Worm (Caenorhabditis elegans): Measurements from ENCODE around the gene hsp-25.

hsp-25 gene

DNA sequence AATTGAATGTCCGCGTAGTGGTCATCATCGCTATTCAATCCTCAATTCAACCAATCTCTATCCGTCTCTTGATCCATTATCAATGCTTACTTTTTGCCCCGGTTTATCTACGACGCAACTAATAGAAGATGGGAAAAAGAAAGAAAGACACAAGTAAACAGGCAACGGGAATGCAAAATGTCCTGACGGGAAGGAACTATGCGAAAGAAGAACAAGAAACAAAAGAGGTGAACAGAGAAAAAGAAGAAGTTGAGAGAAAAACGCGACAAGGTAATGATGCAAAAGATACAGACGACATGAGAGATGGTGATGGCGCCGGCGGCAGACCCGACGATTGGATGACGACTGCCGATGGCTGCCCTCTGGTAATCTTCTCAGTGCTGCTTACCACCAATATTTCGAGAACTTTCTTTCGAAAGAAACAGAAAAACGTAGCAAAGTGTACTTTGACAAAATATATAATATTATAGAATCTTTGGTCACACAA lies 2.6 kb upstream of the hsp-25 start (continued):
- peak; percentile 15 for TF ChIP-seq pag-3 (tag; optimal IDR thresholded peaks at IDR 0.05; ENCODE audit: borderline replicate concordance, insufficient read depth)
- peak; percentile 13 to 37 for TF ChIP-seq efl-1 (optimal IDR thresholded peaks at IDR 0.05)
- peak; percentile 24 to 94 for TF ChIP-seq efl-1 (GFP tag; optimal IDR thresholded peaks at IDR 0.05 in 1 of 2)
- TF ChIP-seq fkh-8 (tag; optimal IDR thresholded peaks at IDR 0.05), result no peak
- peak; percentile 31 for TF ChIP-seq lin-13 (GFP tag; optimal IDR thresholded peaks at IDR 0.05)
- no peak for TF ChIP-seq efl-3 (GFP tag; optimal IDR thresholded peaks at IDR 0.05)
- TF ChIP-seq elt-2 (tag; optimal IDR thresholded peaks at IDR 0.05), result peak; percentile 78
- TF ChIP-seq pax-3 (tag; optimal IDR thresholded peaks at IDR 0.05), result no peak
- peak; percentile 77 for TF ChIP-seq xbp-1 (tag; optimal IDR thresholded peaks at IDR 0.05)
- peak; percentile 25 for TF ChIP-seq irx-1 (tag; optimal IDR thresholded peaks at IDR 0.05)
- TF ChIP-seq isw-1 (GFP tag; IDR thresholded peaks at IDR 0.05), result no peak
- TF ChIP-seq skn-1 (tag; optimal IDR thresholded peaks at IDR 0.05), result peak; percentile 41
- TF ChIP-seq egl-27 (tag; optimal IDR thresholded peaks at IDR 0.05), result peak; percentile 9 to 16
- TF ChIP-seq lin-14 (GFP tag; optimal IDR thresholded peaks at IDR 0.05), result peak; percentile 94
- TF ChIP-seq egl-13 (tag; optimal IDR thresholded peaks at IDR 0.05), result peak; percentile 12
- peak; percentile 75 for TF ChIP-seq rnt-1 (tag; optimal IDR thresholded peaks at IDR 0.05)
- TF ChIP-seq dpl-1 (GFP tag; optimal IDR thresholded peaks at IDR 0.05), result peak in 1 of 3 experiments; percentile 43
- peak; percentile 60 to 85 for TF ChIP-seq lsy-2 (tag; optimal IDR thresholded peaks at IDR 0.05)
- TF ChIP-seq mef-2 (tag; optimal IDR thresholded peaks at IDR 0.05), result no peak
- TF ChIP-seq swsn-7 (tag; optimal IDR thresholded peaks at IDR 0.05), result peak; percentile 69

DNA sequence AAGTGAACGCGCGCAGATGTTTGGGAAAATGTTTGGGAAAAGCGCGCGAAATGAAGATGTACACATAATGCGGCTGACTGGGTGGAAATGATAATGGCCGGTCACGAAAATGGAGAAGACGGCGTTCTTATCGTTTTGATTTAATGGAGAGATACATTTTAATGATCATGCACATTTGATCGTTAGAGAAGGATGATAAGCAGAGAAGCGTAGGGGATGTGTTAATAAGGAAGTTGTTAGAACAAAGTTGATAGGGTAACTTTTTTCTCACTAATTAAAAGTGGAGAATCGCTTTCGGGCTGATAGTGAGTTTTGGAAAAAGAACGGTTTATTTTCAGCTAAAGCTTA lies 1.6 kb upstream of the hsp-25 start:
- TF ChIP-seq snpc-4 (tag; optimal IDR thresholded peaks at IDR 0.05) (no peak), elt-2 (tag; optimal IDR thresholded peaks at IDR 0.05) (peak; percentile 27), ceh-63 (GFP tag; optimal IDR thresholded peaks at IDR 0.05) (no peak), blmp-1 (tag; optimal IDR thresholded peaks at IDR 0.05) (peak; percentile 5), ets-5 (GFP tag; IDR thresholded peaks at IDR 0.05) (no peak)

DNA sequence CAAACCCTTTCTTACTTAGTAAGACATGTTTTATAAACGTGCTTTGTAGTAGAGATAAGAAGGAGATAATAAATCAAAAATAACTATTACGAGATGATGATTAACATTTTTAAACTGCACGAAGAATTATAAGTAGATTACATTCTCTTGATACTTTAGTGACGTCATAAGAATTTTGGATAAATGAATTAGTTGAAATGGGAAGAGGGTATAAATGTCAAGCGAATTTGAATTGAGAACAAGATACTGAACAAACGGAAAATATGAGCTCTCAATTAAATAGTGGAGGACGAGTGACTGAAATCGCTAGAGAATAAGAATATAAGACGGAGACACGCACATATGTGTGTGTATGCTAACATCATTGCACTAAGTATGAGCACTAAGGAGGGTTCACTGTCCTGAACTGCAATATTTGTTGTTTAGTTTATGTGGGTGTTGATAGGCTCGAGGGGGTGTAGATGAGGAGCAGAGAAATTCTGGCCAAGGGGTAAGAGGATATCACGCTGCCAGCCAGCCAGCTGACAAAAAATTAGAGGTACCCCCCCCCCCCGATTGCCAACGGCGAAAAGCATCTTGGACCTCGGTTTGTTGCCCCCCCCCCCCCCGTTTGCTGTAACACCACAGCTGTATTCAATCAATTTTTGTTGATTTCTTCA lies 1.1 kb upstream of the hsp-25 start:
- TF ChIP-seq F16B12.6 (tag; optimal IDR thresholded peaks at IDR 0.05) (no peak), hlh-17 (GFP tag; optimal IDR thresholded peaks at IDR 0.05; ENCODE audit: borderline replicate concordance) (no peak), nhr-47 (tag; optimal IDR thresholded peaks at IDR 0.05) (peak; percentile 10), fos-1 (tag; optimal IDR thresholded peaks at IDR 0.05) (no peak), rnt-1 (tag; optimal IDR thresholded peaks at IDR 0.05) (peak; percentile 35), ces-1 (GFP tag; optimal IDR thresholded peaks at IDR 0.05) (no peak), nhr-20 (tag; optimal IDR thresholded peaks at IDR 0.05) (peak; percentile 31), lin-35 (GFP tag; optimal IDR thresholded peaks at IDR 0.05) (no peak), unc-86 (tag; optimal IDR thresholded peaks at IDR 0.05) (no peak), ztf-11 (tag; optimal IDR thresholded peaks at IDR 0.05) (no peak), Y116A8C.19 (tag; optimal IDR thresholded peaks at IDR 0.05; ENCODE audit: borderline replicate concordance) (no peak), zag-1 (tag; optimal IDR thresholded peaks at IDR 0.05) (peak; percentile 9), lir-3 (tag; optimal IDR thresholded peaks at IDR 0.05; ENCODE audit: poor library complexity) (no peak), aha-1 (tag; optimal IDR thresholded peaks at IDR 0.05) (no peak), ceh-82 (tag; optimal IDR thresholded peaks at IDR 0.05) (no peak), nhr-71 (tag; optimal IDR thresholded peaks at IDR 0.05) (peak; percentile 36), elt-3 (tag; optimal IDR thresholded peaks at IDR 0.05) (peak in 2 of 6 experiments; percentile 16 to 51), snpc-4 (tag; optimal IDR thresholded peaks at IDR 0.05) (no peak), nhr-85 (tag) (peak; percentile 51), fkh-10 (GFP tag; optimal IDR thresholded peaks at IDR 0.05) (no peak), fkh-4 (tag; optimal IDR thresholded peaks at IDR 0.05; ENCODE audit: borderline replicate concordance) (peak; percentile 11), lin-14 (GFP tag; optimal IDR thresholded peaks at IDR 0.05) (peak; percentile 68), mep-1 (tag; optimal IDR thresholded peaks at IDR 0.05) (no peak), tlp-1 (tag; optimal IDR thresholded peaks at IDR 0.05) (no peak), nhr-11 (tag; optimal IDR thresholded peaks at IDR 0.05) (no peak), nhr-90 (tag; optimal IDR thresholded peaks at IDR 0.05; ENCODE audit: poor library complexity) (peak; percentile 11), dsc-1 (tag; optimal IDR thresholded peaks at IDR 0.05) (peak; percentile 55), egl-13 (tag; optimal IDR thresholded peaks at IDR 0.05) (no peak)

Measured in whole organism, L1 larva.